Fruit fly (Drosophila melanogaster): Measurements from ENCODE around the gene CG14053.

DNA sequence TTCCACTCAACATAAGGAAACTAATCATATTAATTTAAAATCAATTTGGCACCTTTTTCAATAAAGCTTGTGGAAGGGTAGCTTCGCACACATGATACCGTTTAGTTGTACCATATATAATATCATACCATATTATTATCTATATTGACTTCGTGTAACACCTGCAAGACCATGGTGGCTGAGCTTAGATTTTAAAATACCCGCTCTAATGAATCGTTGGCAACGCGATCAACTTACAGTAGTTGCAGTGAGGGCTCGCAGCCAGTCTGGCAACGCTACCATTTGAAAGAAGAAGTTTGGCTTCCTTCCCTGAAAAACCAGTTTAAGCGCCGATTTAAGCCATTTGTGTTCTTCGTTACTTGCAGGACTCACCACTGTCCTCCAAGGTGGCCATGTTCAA, 23.3 kb downstream of the CG14053 start:
- no peak for TF ChIP-seq CG4707 (GFP tag; optimal IDR thresholded peaks at IDR 0.05)
- TF ChIP-seq prd (optimal IDR thresholded peaks at IDR 0.05): no peak
- no peak for TF ChIP-seq prd (GFP tag; IDR thresholded peaks at IDR 0.05)
- no peak for TF ChIP-seq ranshi (GFP tag; IDR thresholded peaks at IDR 0.05)
- TF ChIP-seq CG2202 (tag; optimal IDR thresholded peaks at IDR 0.05): no peak
- no peak for TF ChIP-seq Trl (optimal IDR thresholded peaks at IDR 0.05)
- TF ChIP-seq Trl (GFP tag; optimal IDR thresholded peaks at IDR 0.05): no peak
